Worm (Caenorhabditis elegans) whole organism, early embryonic: Measurements from ENCODE around the gene msp-152.

ENCODE experiments used
- B0310.2 ChIP-seq: sonication (generic microtip); optimal IDR thresholded peaks from 2 replicates; lab custom pipeline; 2016; ENCODE audit warnings: mild to moderate bottlenecking, missing genetic modification characterization, missing compliant biosample characterization
- F13C5.2 ChIP-seq: sonication (generic microtip); optimal IDR thresholded peaks from 2 replicates; lab custom pipeline; 2017; ENCODE audit warnings: mild to moderate bottlenecking, missing genetic modification characterization, inconsistent platforms, missing compliant biosample characterization
- aly-1 ChIP-seq: sonication (generic microtip); optimal IDR thresholded peaks from 2 replicates; lab custom pipeline; 2016; ENCODE audit warnings: missing genetic modification characterization, missing compliant biosample characterization
- ama-1 ChIP-seq: fragments of 150-350 bp; optimal IDR thresholded peaks from 2 replicates; lab custom pipeline; 2014
- ceh-36 ChIP-seq: sonication (generic microtip); optimal IDR thresholded peaks from 2 replicates; lab custom pipeline; 2016; ENCODE audit warnings: missing genetic modification characterization, inconsistent platforms, missing compliant biosample characterization
- ets-7 ChIP-seq: sonication (generic microtip); optimal IDR thresholded peaks from 2 replicates; lab custom pipeline; 2016; ENCODE audit warnings: missing genotype, missing genetic modification characterization, missing compliant biosample characterization
- flt-1 ChIP-seq: fragments of 200-800 bp; sonication (Bioruptor generic); IDR thresholded peaks from 2 replicates; pipeline ENCODE4 v1.3.6; 2022; ENCODE audit warnings: missing genetic modification characterization, missing compliant biosample characterization
- hmg-4 ChIP-seq: fragments of 200-800 bp; sonication (Bioruptor generic); optimal IDR thresholded peaks from 2 replicates; lab custom pipeline; 2018; ENCODE audit warnings: mild to moderate bottlenecking, missing genetic modification characterization, missing compliant biosample characterization
- pes-1 ChIP-seq: fragments of 200-800 bp; sonication (Bioruptor generic); IDR thresholded peaks from 2 replicates; pipeline ENCODE4 v1.3.6; 2022; ENCODE audit warnings: missing genetic modification reagents, missing genetic modification characterization, missing compliant biosample characterization
- scrt-1 ChIP-seq: fragments of 200-800 bp; sonication (Bioruptor generic); IDR thresholded peaks from 2 replicates; pipeline ENCODE4 v1.3.6; 2022; ENCODE audit warnings: missing genetic modification characterization, missing compliant biosample characterization
- tbx-37 ChIP-seq: fragments of 200-800 bp; sonication (Bioruptor generic); conservative IDR thresholded peaks from 2 replicates; pipeline ENCODE4 v1.3.6; 2022; ENCODE audit warnings: missing genetic modification reagents, missing genetic modification characterization, missing compliant biosample characterization
- tra-4 ChIP-seq: sonication (generic microtip); optimal IDR thresholded peaks from 2 replicates; lab custom pipeline; 2017; ENCODE audit warnings: missing genetic modification characterization, missing compliant biosample characterization

DNA sequence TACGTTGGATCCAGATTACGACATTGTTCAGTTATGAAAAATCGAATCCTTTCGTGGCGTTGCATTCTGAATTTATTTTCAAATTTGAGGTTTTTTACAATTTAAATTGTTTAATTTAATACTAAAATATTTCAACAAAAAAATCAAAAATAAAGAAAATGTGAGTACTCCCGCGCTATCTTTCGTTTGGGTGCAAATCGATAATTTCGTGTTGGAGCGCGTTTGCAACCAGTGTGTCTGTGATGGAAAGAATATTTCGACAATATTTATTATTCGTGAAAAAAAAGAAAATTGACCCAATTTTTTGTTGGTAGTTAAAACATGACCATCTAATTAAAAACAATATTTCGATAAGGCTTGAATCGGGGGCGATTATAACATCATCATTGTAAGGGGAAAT, 30.8 kb upstream of the msp-152 start, which contains the start of gene R05F9.9:
- no peak for TF ChIP-seq F13C5.2 (tag; lab: Kevin White, UChicago)
- TF ChIP-seq ama-1, result no peak
- TF ChIP-seq pes-1 (GFP tag; lab: Robert Waterston, UW), result no peak
- no peak for TF ChIP-seq tra-4 (tag; lab: Kevin White, UChicago)
- TF ChIP-seq B0310.2 (tag; lab: Kevin White, UChicago), result no peak
- no peak for TF ChIP-seq hmg-4
- TF ChIP-seq aly-1, result no peak
- TF ChIP-seq tbx-37, result no peak
- TF ChIP-seq flt-1 (GFP tag; lab: Robert Waterston, UW), result no peak
- TF ChIP-seq ets-7 (tag; lab: Kevin White, UChicago), result no peak
- no peak for TF ChIP-seq scrt-1 (GFP tag; lab: Robert Waterston, UW)
- TF ChIP-seq ceh-36 (tag; lab: Kevin White, UChicago), result no peak
